Worm (Caenorhabditis elegans) whole organism, L2 larva: Measurements from ENCODE around the gene F07C6.6.

Source experiments
- C34F6.9 ChIP-seq: fragments of 150-350 bp; optimal IDR thresholded peaks from 2 replicates; lab custom pipeline; 2014; ENCODE audit warnings: missing biosample characterization, missing genetic modification characterization
- F13H6.1 ChIP-seq: sonication (generic microtip); optimal IDR thresholded peaks from 2 replicates; lab custom pipeline; 2016; ENCODE audit warnings: missing genetic modification characterization, missing compliant biosample characterization
- R02D3.7 ChIP-seq: fragments of 150-350 bp; optimal IDR thresholded peaks from 2 replicates; lab custom pipeline; 2014; ENCODE audit warnings: missing biosample characterization, missing genetic modification characterization
- Y55F3AM.14 ChIP-seq: fragments of 200-800 bp; sonication (Bioruptor generic); optimal IDR thresholded peaks from 2 replicates; lab custom pipeline; 2018; ENCODE audit warnings: mild to moderate bottlenecking, missing genetic modification characterization, missing compliant biosample characterization
- alr-1 ChIP-seq: fragments of 150-350 bp; optimal IDR thresholded peaks from 2 replicates; lab custom pipeline; 2014; ENCODE audit warnings: missing biosample characterization, missing genetic modification characterization
- ama-1 ChIP-seq: fragments of 150-350 bp; optimal IDR thresholded peaks from 2 replicates; lab custom pipeline; 2018; ENCODE audit warnings: inconsistent platforms
- blmp-1 ChIP-seq: sonication (generic microtip); optimal IDR thresholded peaks from 2 replicates; lab custom pipeline; 2017; ENCODE audit warnings: missing genetic modification characterization, mild to moderate bottlenecking, missing compliant biosample characterization, antibody characterized with exemption, moderate library complexity; ENCODE audit not compliant: insufficient read depth
- ceh-82 ChIP-seq: fragments of 150-350 bp; optimal IDR thresholded peaks from 2 replicates; lab custom pipeline; 2014; ENCODE audit warnings: missing biosample characterization, missing genetic modification characterization
- crh-2 ChIP-seq: sonication (generic microtip); optimal IDR thresholded peaks from 2 replicates; lab custom pipeline; 2017; ENCODE audit warnings: missing biosample characterization, missing genetic modification characterization
- dmd-4 ChIP-seq: sonication (generic microtip); optimal IDR thresholded peaks from 2 replicates; lab custom pipeline; 2017; ENCODE audit warnings: missing biosample characterization, missing genetic modification characterization
- egl-27 ChIP-seq: sonication (generic microtip); optimal IDR thresholded peaks from 3 replicates; lab custom pipeline; 2017; ENCODE audit warnings: missing biosample characterization, missing genetic modification reagents, missing genetic modification characterization
- elt-1 ChIP-seq: fragments of 150-350 bp; optimal IDR thresholded peaks from 2 replicates; lab custom pipeline; 2014; ENCODE audit warnings: missing biosample characterization, missing genetic modification characterization
- fos-1 ChIP-seq: fragments of 150-350 bp; optimal IDR thresholded peaks from 2 replicates; lab custom pipeline; 2014; ENCODE audit warnings: missing biosample characterization, missing genetic modification characterization
- gmeb-1 ChIP-seq: fragments of 150-350 bp; optimal IDR thresholded peaks from 2 replicates; lab custom pipeline; 2014; ENCODE audit warnings: missing biosample characterization, missing genetic modification characterization
- lin-11 ChIP-seq: fragments of 150-350 bp; sonication (generic microtip); optimal IDR thresholded peaks from 2 replicates; lab custom pipeline; 2014; ENCODE audit warnings: missing biosample characterization, missing genetic modification characterization, inconsistent platforms, mixed read lengths
- lin-13 ChIP-seq: fragments of 150-350 bp; optimal IDR thresholded peaks from 2 replicates; lab custom pipeline; 2014; ENCODE audit warnings: missing biosample characterization, missing genetic modification reagents, missing genetic modification characterization
- lin-39 ChIP-seq: fragments of 150-350 bp; optimal IDR thresholded peaks from 2 replicates; lab custom pipeline; 2014; ENCODE audit warnings: missing biosample characterization, missing genetic modification reagents, missing genetic modification characterization
- lsy-2 ChIP-seq, 2 experiments: fragments of 150-350 bp in 1 of 2; sonication (generic microtip) in 1 of 2; optimal IDR thresholded peaks; 2 replicates each; lab custom pipeline; 2014 to 2017; ENCODE audit warnings: missing biosample characterization in 2 of 2, missing genetic modification characterization in 2 of 2
- mbf-1 ChIP-seq: sonication (generic microtip); optimal IDR thresholded peaks from 2 replicates; lab custom pipeline; 2017; ENCODE audit warnings: missing biosample characterization, missing genetic modification characterization
- nhr-11 ChIP-seq: fragments of 150-350 bp; optimal IDR thresholded peaks from 2 replicates; lab custom pipeline; 2014; ENCODE audit warnings: missing biosample characterization, missing genetic modification characterization
- nhr-12 ChIP-seq: fragments of 150-350 bp; optimal IDR thresholded peaks from 2 replicates; lab custom pipeline; 2014; ENCODE audit warnings: missing biosample characterization, missing genetic modification characterization
- nhr-129 ChIP-seq: fragments of 150-350 bp; optimal IDR thresholded peaks from 2 replicates; lab custom pipeline; 2014; ENCODE audit warnings: missing biosample characterization, missing genetic modification characterization
- nhr-21 ChIP-seq: fragments of 150-350 bp; optimal IDR thresholded peaks from 2 replicates; lab custom pipeline; 2014; ENCODE audit warnings: missing biosample characterization, missing genetic modification characterization
- nhr-23 ChIP-seq: fragments of 150-350 bp; optimal IDR thresholded peaks from 2 replicates; lab custom pipeline; 2014; ENCODE audit warnings: missing biosample characterization, missing genetic modification reagents, missing genetic modification characterization
- nhr-237 ChIP-seq: fragments of 150-350 bp; optimal IDR thresholded peaks from 2 replicates; lab custom pipeline; 2014; ENCODE audit warnings: missing biosample characterization, missing genetic modification characterization
- nhr-25 ChIP-seq: fragments of 150-350 bp; sonication (generic microtip); optimal IDR thresholded peaks from 3 replicates; lab custom pipeline; 2014; ENCODE audit warnings: missing biosample characterization, missing genetic modification characterization
- nhr-6 ChIP-seq: fragments of 150-350 bp; optimal IDR thresholded peaks from 2 replicates; lab custom pipeline; 2014; ENCODE audit warnings: missing biosample characterization, missing genetic modification characterization
- nhr-77 ChIP-seq: fragments of 150-350 bp; optimal IDR thresholded peaks from 2 replicates; lab custom pipeline; 2014; ENCODE audit warnings: missing biosample characterization, missing genetic modification characterization
- peb-1 ChIP-seq: fragments of 150-350 bp; optimal IDR thresholded peaks from 2 replicates; lab custom pipeline; 2014; ENCODE audit warnings: missing biosample characterization, missing genetic modification characterization
- sem-4 ChIP-seq: fragments of 150-350 bp; optimal IDR thresholded peaks from 2 replicates; lab custom pipeline; 2014; ENCODE audit warnings: missing biosample characterization, missing genetic modification reagents, missing genetic modification characterization
- skn-1 ChIP-seq: sonication (generic microtip); optimal IDR thresholded peaks from 2 replicates; lab custom pipeline; 2017; ENCODE audit warnings: missing biosample characterization, missing genetic modification characterization
- sma-3 ChIP-seq: sonication (generic microtip); optimal IDR thresholded peaks from 2 replicates; lab custom pipeline; 2016; ENCODE audit warnings: missing genetic modification reagents, missing genetic modification characterization, missing compliant biosample characterization
- sma-9 ChIP-seq, 2 experiments: fragments of 150-350 bp in 1 of 2; sonication (generic microtip) in 1 of 2; optimal IDR thresholded peaks; 2 replicates each; lab custom pipeline; 2014 to 2016; ENCODE audit warnings: missing genetic modification characterization in 2 of 2, mild to moderate bottlenecking in 1 of 2, missing biosample characterization in 1 of 2, missing compliant biosample characterization in 1 of 2, missing genetic modification reagents in 1 of 2, moderate library complexity in 1 of 2
- snpc-4 ChIP-seq: fragments of 150-350 bp; optimal IDR thresholded peaks from 2 replicates; lab custom pipeline; 2014; ENCODE audit warnings: missing biosample characterization, missing genetic modification characterization
- unc-39 ChIP-seq: fragments of 150-350 bp; optimal IDR thresholded peaks from 2 replicates; lab custom pipeline; 2014; ENCODE audit warnings: missing biosample characterization, missing genetic modification characterization
- unc-55 ChIP-seq: fragments of 150-350 bp; sonication (generic microtip); optimal IDR thresholded peaks from 3 replicates; lab custom pipeline; 2014; ENCODE audit warnings: missing biosample characterization, missing genetic modification reagents, missing genetic modification characterization
- unc-62 ChIP-seq: fragments of 150-350 bp; optimal IDR thresholded peaks from 2 replicates; lab custom pipeline; 2014; ENCODE audit warnings: missing biosample characterization, missing genetic modification reagents, missing genetic modification characterization
- zag-1 ChIP-seq: fragments of 150-350 bp; optimal IDR thresholded peaks from 2 replicates; lab custom pipeline; 2014; ENCODE audit warnings: missing biosample characterization, missing genetic modification characterization
- ztf-1 ChIP-seq: fragments of 200-800 bp; sonication (Bioruptor generic); conservative IDR thresholded peaks from 2 replicates; pipeline ENCODE4 v1.3.6; 2022; ENCODE audit warnings: missing genetic modification characterization, missing compliant biosample characterization
- ztf-11 ChIP-seq: sonication (generic microtip); optimal IDR thresholded peaks from 2 replicates; lab custom pipeline; 2017; ENCODE audit warnings: missing biosample characterization, missing genetic modification characterization
- ztf-4 ChIP-seq: fragments of 150-350 bp; optimal IDR thresholded peaks from 2 replicates; lab custom pipeline; 2014; ENCODE audit warnings: missing biosample characterization, missing genetic modification characterization

The F07C6.6 gene

ce11 chrIV:12836208-12836607, 43.6 kb downstream of the F07C6.6 start, which contains the start of gene M02B1.3:
TSS of gene M02B1.3 (plus strand) at chrIV:12836508.
- TF ChIP-seq Y55F3AM.14 (GFP tag; lab: Kevin White, UChicago) (no peak), nhr-129 (tag; lab: Kevin White, UChicago) (no peak)

ce11 chrIV:12840348-12840747, 47.8 kb downstream of the F07C6.6 start:
- no peak for TF ChIP-seq Y55F3AM.14 (GFP tag; lab: Kevin White, UChicago)
- no peak for TF ChIP-seq alr-1 (tag; lab: Kevin White, UChicago)
- TF ChIP-seq mbf-1 (tag; lab: Kevin White, UChicago) = no peak
- no peak for TF ChIP-seq unc-55
- peak; percentile 41 for TF ChIP-seq nhr-129 (tag; lab: Kevin White, UChicago)
- TF ChIP-seq egl-27 = no peak
- TF ChIP-seq nhr-77 (tag; lab: Kevin White, UChicago) = no peak
- TF ChIP-seq R02D3.7 (tag; lab: Kevin White, UChicago) = no peak
- no peak for TF ChIP-seq nhr-237 (tag; lab: Kevin White, UChicago)
- peak; percentile 38 for TF ChIP-seq fos-1 (tag; lab: Kevin White, UChicago)
- TF ChIP-seq ama-1 (lab: Kevin White, UChicago) = no peak
- no peak for TF ChIP-seq ztf-4 (tag; lab: Kevin White, UChicago)
- no peak for TF ChIP-seq unc-62 (GFP tag; lab: Kevin White, UChicago)
- no peak for TF ChIP-seq nhr-23 (tag; lab: Kevin White, UChicago)
- no peak for TF ChIP-seq C34F6.9
- TF ChIP-seq nhr-21 = no peak
- peak; percentile 32 for TF ChIP-seq sma-9 (GFP tag; optimal IDR thresholded peaks at IDR 0.05; lab: Kevin White, UChicago)
- no peak for TF ChIP-seq sma-9 (tag; optimal IDR thresholded peaks at IDR 0.05; lab: Kevin White, UChicago)
- no peak for TF ChIP-seq zag-1 (tag; lab: Kevin White, UChicago)
- no peak for TF ChIP-seq nhr-6 (tag; lab: Kevin White, UChicago)
- TF ChIP-seq ztf-11 = no peak
- TF ChIP-seq ceh-82 (tag; lab: Kevin White, UChicago) = no peak
- TF ChIP-seq ztf-1 (GFP tag; lab: Robert Waterston, UW) = no peak
- no peak for TF ChIP-seq lin-39 (tag; lab: Kevin White, UChicago)
- peak; percentile 11 for TF ChIP-seq blmp-1 (tag; lab: Kevin White, UChicago)
- no peak for TF ChIP-seq peb-1 (tag; lab: Kevin White, UChicago)
- TF ChIP-seq sem-4 (tag; lab: Kevin White, UChicago) = peak; percentile 39
- TF ChIP-seq lin-11 = no peak
- TF ChIP-seq nhr-25 (tag; lab: Kevin White, UChicago) = peak; percentile 17
- no peak for TF ChIP-seq snpc-4 (tag; lab: Kevin White, UChicago)
- TF ChIP-seq gmeb-1 (tag; lab: Kevin White, UChicago) = no peak
- TF ChIP-seq unc-39 (tag; lab: Kevin White, UChicago) = no peak
- TF ChIP-seq lsy-2 (tag; optimal IDR thresholded peaks at IDR 0.05; lab: Kevin White, UChicago) = no peak
- TF ChIP-seq F13H6.1 (tag; lab: Kevin White, UChicago) = peak; percentile 49
- TF ChIP-seq skn-1 (tag; lab: Kevin White, UChicago) = no peak
- no peak for TF ChIP-seq elt-1 (tag; lab: Kevin White, UChicago)
- TF ChIP-seq sma-3 (GFP tag; lab: Kevin White, UChicago) = no peak
- TF ChIP-seq nhr-12 (tag; lab: Kevin White, UChicago) = no peak
- TF ChIP-seq nhr-11 (tag; lab: Kevin White, UChicago) = no peak
- no peak for TF ChIP-seq dmd-4

- no peak for TF ChIP-seq mbf-1 (tag; lab: Kevin White, UChicago)
- TF ChIP-seq alr-1 (tag; lab: Kevin White, UChicago) = no peak
- no peak for TF ChIP-seq lin-13 (GFP tag; lab: Kevin White, UChicago)
- no peak for TF ChIP-seq ceh-82 (tag; lab: Kevin White, UChicago)
- no peak for TF ChIP-seq nhr-25 (tag; lab: Kevin White, UChicago)
- no peak for TF ChIP-seq crh-2 (tag; lab: Kevin White, UChicago)
- no peak for TF ChIP-seq unc-62 (GFP tag; lab: Kevin White, UChicago)
- TF ChIP-seq unc-39 (tag; lab: Kevin White, UChicago) = no peak
- TF ChIP-seq, all 48 proteins: peak for 0
These were observed 48.3 kb downstream of the F07C6.6 start for ce11 chrIV:12840873-12841272.
